ENCODE assay signal across 3 fruit fly cellular contexts in genomic region chr3R:15827559-15827958, dm6.
TF ChIP-seq lines count a peak whose summit lies in the region.

No protein-coding gene starts in this region.

TF ChIP-seq in whole organism, embryonic, 481 proteins besides CTCF, POLR2A, EP300 and RAD21 (continued from another document and continues in another):
- no peak for TF ChIP-seq D19A (tag; optimal IDR thresholded peaks at IDR 0.05; lab: Kevin White, UChicago)
- TF ChIP-seq bsh (GFP tag; optimal IDR thresholded peaks at IDR 0.05; lab: Kevin White, UChicago): peak in 1 of 2 experiments; percentile 50
- peak; percentile 31 for TF ChIP-seq lbe (GFP tag; optimal IDR thresholded peaks at IDR 0.05; lab: Kevin White, UChicago)
- TF ChIP-seq Hr78 (GFP tag; optimal IDR thresholded peaks at IDR 0.05; lab: Kevin White, UChicago): peak in 1 of 2 experiments; percentile 22
- TF ChIP-seq CG7556 (GFP tag; optimal IDR thresholded peaks at IDR 0.05; lab: Kevin White, UChicago): no peak
- TF ChIP-seq CG6683 (GFP tag; optimal IDR thresholded peaks at IDR 0.05; lab: Kevin White, UChicago): no peak
- TF ChIP-seq Camta (GFP tag; optimal IDR thresholded peaks at IDR 0.05; lab: Kevin White, UChicago): peak; percentile 16
- peak; percentile 34; the same call in 1 of the 3 replicates for TF ChIP-seq CG11093 (GFP tag; IDR thresholded peaks at IDR 0.05; lab: Robert Waterston, UW)
- TF ChIP-seq Ssrp (tag; optimal IDR thresholded peaks at IDR 0.05; lab: Kevin White, UChicago): no peak
- TF ChIP-seq ap (GFP tag; IDR thresholded peaks at IDR 0.05; lab: Robert Waterston, UW): no peak
- TF ChIP-seq her (GFP tag; optimal IDR thresholded peaks at IDR 0.05; lab: Kevin White, UChicago): no peak
- TF ChIP-seq CG6689 (GFP tag; IDR thresholded peaks at IDR 0.05; lab: Robert Waterston, UW): peak; percentile 24; the same call in 1 of the 2 replicates
- no peak for TF ChIP-seq CG30403 (GFP tag; optimal IDR thresholded peaks at IDR 0.05; lab: Kevin White, UChicago)
- TF ChIP-seq Dek (tag; optimal IDR thresholded peaks at IDR 0.05; lab: Kevin White, UChicago): no peak
- peak; percentile 36; the same call in 1 of the 2 replicates for TF ChIP-seq Ptx1 (GFP tag; IDR thresholded peaks at IDR 0.05; lab: Robert Waterston, UW)
- no peak for TF ChIP-seq CG30431 (GFP tag; optimal IDR thresholded peaks at IDR 0.05; lab: Kevin White, UChicago)
- no peak for TF ChIP-seq CG11695 (GFP tag; IDR thresholded peaks at IDR 0.05; lab: Robert Waterston, UW)
- peak in 1 of 2 experiments; percentile 32 for TF ChIP-seq dpn (GFP tag; optimal IDR thresholded peaks at IDR 0.05; lab: Kevin White, UChicago)
- TF ChIP-seq vvl (GFP tag; IDR thresholded peaks at IDR 0.05; lab: Robert Waterston, UW): no peak
- TF ChIP-seq CG9215 (GFP tag; IDR thresholded peaks at IDR 0.05; lab: Robert Waterston, UW): no peak
- TF ChIP-seq Oli (tag; optimal IDR thresholded peaks at IDR 0.05; lab: Kevin White, UChicago): peak; percentile 34
- TF ChIP-seq peb (GFP tag; IDR thresholded peaks at IDR 0.05; lab: Robert Waterston, UW): no peak
- no peak for TF ChIP-seq stwl (tag; optimal IDR thresholded peaks at IDR 0.05; lab: Kevin White, UChicago)
- TF ChIP-seq seq (GFP tag; IDR thresholded peaks at IDR 0.05; lab: Robert Waterston, UW): 0 out of 2 replicates have a peak, but pooled peaks have one; percentile 12
- peak; percentile 21 for TF ChIP-seq CoRest (tag; optimal IDR thresholded peaks at IDR 0.05; lab: Kevin White, UChicago)
- TF ChIP-seq Nf-YB (GFP tag; optimal IDR thresholded peaks at IDR 0.05; lab: Kevin White, UChicago): no peak
- peak; percentile 59 for TF ChIP-seq nom (GFP tag; optimal IDR thresholded peaks at IDR 0.05; lab: Kevin White, UChicago)
- no peak for TF ChIP-seq dmrt99B (tag; optimal IDR thresholded peaks at IDR 0.05; lab: Kevin White, UChicago)
- TF ChIP-seq CG12299 (tag; optimal IDR thresholded peaks at IDR 0.05; lab: Kevin White, UChicago): no peak
- TF ChIP-seq lab (GFP tag; optimal IDR thresholded peaks at IDR 0.05; lab: Kevin White, UChicago): peak; percentile 18
- peak; percentile 19 for TF ChIP-seq bab2 (GFP tag; optimal IDR thresholded peaks at IDR 0.05; lab: Kevin White, UChicago)
- no peak for TF ChIP-seq CG16779 (GFP tag; IDR thresholded peaks at IDR 0.05; lab: Robert Waterston, UW)
- no peak for TF ChIP-seq pan (optimal IDR thresholded peaks at IDR 0.05; lab: Kevin White, UChicago)
- peak in 1 of 2 experiments; percentile 28 for TF ChIP-seq pan (GFP tag; optimal IDR thresholded peaks at IDR 0.05 in 1 of 2, IDR thresholded peaks at IDR 0.05 in 1 of 2)
- no peak for TF ChIP-seq CG9797 (GFP tag; optimal IDR thresholded peaks at IDR 0.05; lab: Kevin White, UChicago)
- peak; percentile 50 for TF ChIP-seq CG2712 (tag; optimal IDR thresholded peaks at IDR 0.05; lab: Kevin White, UChicago)
- peak; percentile 35; the same call in 2 of the 3 replicates for TF ChIP-seq tgo (GFP tag; IDR thresholded peaks at IDR 0.05; lab: Robert Waterston, UW)
- TF ChIP-seq zfh1 (GFP tag; IDR thresholded peaks at IDR 0.05; lab: Robert Waterston, UW): peak; percentile 46; the same call in 1 of the 3 replicates
- TF ChIP-seq slou (GFP tag; optimal IDR thresholded peaks at IDR 0.05; lab: Kevin White, UChicago): no peak
- TF ChIP-seq CG14441 (GFP tag; IDR thresholded peaks at IDR 0.05; lab: Robert Waterston, UW): no peak
- TF ChIP-seq bcd (GFP tag; optimal IDR thresholded peaks at IDR 0.05; lab: Kevin White, UChicago): no peak
- TF ChIP-seq CG17328 (GFP tag; IDR thresholded peaks at IDR 0.05; lab: Robert Waterston, UW): no peak
- no peak for TF ChIP-seq scrt (GFP tag; optimal IDR thresholded peaks at IDR 0.05; lab: Kevin White, UChicago)
- TF ChIP-seq CG15696 (tag; optimal IDR thresholded peaks at IDR 0.05; lab: Kevin White, UChicago): peak; percentile 16

TF ChIP-seq in whole organism, prepupa, 60 proteins besides CTCF, POLR2A, EP300 and RAD21 (continued from another document):
- TF ChIP-seq dsx (GFP tag; optimal IDR thresholded peaks at IDR 0.05; lab: Kevin White, UChicago; ENCODE audit: poor library complexity, severe bottlenecking) (peak; percentile 81), CG3032 (tag; optimal IDR thresholded peaks at IDR 0.05; lab: Kevin White, UChicago) (peak; percentile 90), CG11902 (GFP tag; optimal IDR thresholded peaks at IDR 0.05; lab: Kevin White, UChicago) (peak; percentile 51), Hr38 (GFP tag; optimal IDR thresholded peaks at IDR 0.05; lab: Kevin White, UChicago) (no peak), CG34406 (GFP tag; optimal IDR thresholded peaks at IDR 0.05; lab: Kevin White, UChicago) (peak; percentile 65), eg (GFP tag; IDR thresholded peaks at IDR 0.05; lab: Robert Waterston, UW) (no peak), CG3919 (GFP tag; optimal IDR thresholded peaks at IDR 0.05; lab: Kevin White, UChicago) (peak; percentile 77), CG8632 (GFP tag; optimal IDR thresholded peaks at IDR 0.05; lab: Kevin White, UChicago) (peak; percentile 63), vri (GFP tag; optimal IDR thresholded peaks at IDR 0.05; lab: Kevin White, UChicago) (peak; percentile 45), CG11294 (GFP tag; IDR thresholded peaks at IDR 0.05; lab: Robert Waterston, UW) (0 out of 2 replicates have a peak, but pooled peaks have one; percentile 22), ss (GFP tag; optimal IDR thresholded peaks at IDR 0.05; lab: Kevin White, UChicago) (peak; percentile 84), Hr4 (GFP tag; optimal IDR thresholded peaks at IDR 0.05; lab: Kevin White, UChicago) (peak; percentile 63), CG1621 (tag; optimal IDR thresholded peaks at IDR 0.05; lab: Kevin White, UChicago) (peak; percentile 62), fd59A (GFP tag; optimal IDR thresholded peaks at IDR 0.05; lab: Kevin White, UChicago) (peak; percentile 72), CG10631 (GFP tag; optimal IDR thresholded peaks at IDR 0.05; lab: Kevin White, UChicago) (peak; percentile 62), spab (GFP tag; optimal IDR thresholded peaks at IDR 0.05; lab: Kevin White, UChicago) (peak; percentile 79), dac (GFP tag; optimal IDR thresholded peaks at IDR 0.05; lab: Kevin White, UChicago) (no peak), CG7368 (GFP tag; optimal IDR thresholded peaks at IDR 0.05; lab: Kevin White, UChicago) (peak; percentile 53), Eip75B (GFP tag; optimal IDR thresholded peaks at IDR 0.05; lab: Kevin White, UChicago) (peak; percentile 77), acj6 (GFP tag; optimal IDR thresholded peaks at IDR 0.05; lab: Kevin White, UChicago) (peak; percentile 75), CG6276 (GFP tag; optimal IDR thresholded peaks at IDR 0.05; lab: Kevin White, UChicago) (no peak), Gug (GFP tag; IDR thresholded peaks at IDR 0.05; lab: Robert Waterston, UW) (0 out of 2 replicates have a peak, but pooled peaks have one; percentile 35), lz (GFP tag; optimal IDR thresholded peaks at IDR 0.05; lab: Kevin White, UChicago) (peak; percentile 80), Hr39 (GFP tag; optimal IDR thresholded peaks at IDR 0.05; lab: Kevin White, UChicago) (peak; percentile 79), salr (GFP tag; optimal IDR thresholded peaks at IDR 0.05; lab: Kevin White, UChicago) (peak in 1 of 2 experiments; percentile 65), Sox14 (GFP tag; optimal IDR thresholded peaks at IDR 0.05; lab: Kevin White, UChicago) (peak; percentile 82), CG8119 (GFP tag; IDR thresholded peaks at IDR 0.05; lab: Robert Waterston, UW) (peak; percentile 60), Met (GFP tag; optimal IDR thresholded peaks at IDR 0.05; lab: Kevin White, UChicago) (peak; percentile 78), esn (GFP tag; optimal IDR thresholded peaks at IDR 0.05; lab: Kevin White, UChicago) (peak; percentile 80), CG15336 (GFP tag; IDR thresholded peaks at IDR 0.05; lab: Robert Waterston, UW) (peak; percentile 52), Ets96B (tag; optimal IDR thresholded peaks at IDR 0.05; lab: Kevin White, UChicago) (peak; percentile 80), CG6808 (GFP tag; optimal IDR thresholded peaks at IDR 0.05; lab: Kevin White, UChicago) (peak; percentile 91), Sox15 (GFP tag; optimal IDR thresholded peaks at IDR 0.05; lab: Kevin White, UChicago) (peak; percentile 54), topi (GFP tag; optimal IDR thresholded peaks at IDR 0.05; lab: Kevin White, UChicago) (peak; percentile 68), CG11762 (GFP tag; optimal IDR thresholded peaks at IDR 0.05; lab: Kevin White, UChicago; ENCODE audit: insufficient read depth) (peak; percentile 46), pdm3 (GFP tag; optimal IDR thresholded peaks at IDR 0.05; lab: Kevin White, UChicago) (peak; percentile 77), svp (GFP tag; lab: Kevin White, UChicago) (peak; percentile 86)

TF ChIP-seq in whole organism, wandering third instar larva, 38 proteins besides CTCF, POLR2A, EP300 and RAD21 (continued from another document):
- TF ChIP-seq dl (GFP tag; optimal IDR thresholded peaks at IDR 0.05; lab: Kevin White, UChicago; ENCODE audit: insufficient read depth in 1 of 2, partially characterized antibody in 2 of 2) (no peak), Vsx2 (GFP tag; optimal IDR thresholded peaks at IDR 0.05; lab: Kevin White, UChicago; ENCODE audit: partially characterized antibody) (no peak), sage (GFP tag; optimal IDR thresholded peaks at IDR 0.05; lab: Kevin White, UChicago) (no peak), OdsH (GFP tag; optimal IDR thresholded peaks at IDR 0.05; lab: Kevin White, UChicago) (peak; percentile 57), HLH106 (tag; optimal IDR thresholded peaks at IDR 0.05; lab: Kevin White, UChicago) (peak; percentile 84), CG9705 (GFP tag; optimal IDR thresholded peaks at IDR 0.05; lab: Kevin White, UChicago) (peak; percentile 56), jim (GFP tag; optimal IDR thresholded peaks at IDR 0.05; lab: Kevin White, UChicago) (no peak), Sp1 (GFP tag; optimal IDR thresholded peaks at IDR 0.05; lab: Kevin White, UChicago) (peak; percentile 77), h (GFP tag; optimal IDR thresholded peaks at IDR 0.05; lab: Kevin White, UChicago) (peak; percentile 48)
TF ChIP-seq in whole organism, wandering third instar larva: peak in this region for 14.
